Worm (Caenorhabditis elegans): Measurements from ENCODE around the gene unc-116.

The unc-116 gene

DNA sequence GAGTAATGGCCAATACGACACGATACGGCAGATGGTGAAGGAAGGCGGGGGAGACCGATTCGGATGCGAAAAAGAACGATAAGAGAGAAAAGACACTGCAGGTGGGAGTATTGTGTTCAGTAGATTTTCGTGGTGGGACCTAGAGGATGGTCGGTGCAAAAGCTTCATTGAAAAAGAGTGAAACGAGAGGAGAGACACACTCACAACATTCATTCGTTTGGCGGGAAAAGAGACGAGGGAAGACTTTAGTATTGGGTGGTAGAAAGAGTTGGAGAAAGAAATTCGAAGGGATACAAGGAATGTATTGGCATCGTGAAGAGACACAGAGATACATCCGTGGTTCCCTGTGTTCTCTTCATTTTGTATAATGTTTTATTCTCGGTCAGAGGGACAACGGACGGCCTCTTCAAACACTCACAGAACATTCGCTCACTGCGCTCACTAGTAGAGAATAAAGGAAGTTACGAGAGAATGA, 1.5 kb upstream of the unc-116 start (continued):
- no peak for TF ChIP-seq ztf-6 (GFP tag; IDR thresholded peaks at IDR 0.05)
- no peak for TF ChIP-seq atf-7 (tag; optimal IDR thresholded peaks at IDR 0.05)
- no peak for TF ChIP-seq F23B12.7 (tag; optimal IDR thresholded peaks at IDR 0.05; ENCODE audit: insufficient read depth)
- TF ChIP-seq ceh-58 (GFP tag; IDR thresholded peaks at IDR 0.05) = no peak
- peak; percentile 79 for TF ChIP-seq attf-5 (GFP tag; optimal IDR thresholded peaks at IDR 0.05)
- TF ChIP-seq lsy-27 (tag; optimal IDR thresholded peaks at IDR 0.05; ENCODE audit: borderline replicate concordance, insufficient read depth) = no peak
- no peak for TF ChIP-seq ztf-28 (GFP tag; IDR thresholded peaks at IDR 0.05)
- no peak for TF ChIP-seq cebp-2 (GFP tag; IDR thresholded peaks at IDR 0.05)
- no peak for TF ChIP-seq rpc-1 (optimal IDR thresholded peaks at IDR 0.05)
- no peak for TF ChIP-seq rpc-1 (tag; optimal IDR thresholded peaks at IDR 0.05)
- TF ChIP-seq K11D2.4 (GFP tag; IDR thresholded peaks at IDR 0.05) = no peak
- TF ChIP-seq hmg-1.2 (GFP tag; IDR thresholded peaks at IDR 0.05) = peak; percentile 80; the same call in 1 of the 2 replicates
- TF ChIP-seq B0336.3 (GFP tag; IDR thresholded peaks at IDR 0.05) = peak; percentile 62; the same call in 1 of the 2 replicates
- TF ChIP-seq zfh-2 (GFP tag; conservative IDR thresholded peaks at IDR 0.05) = peak; percentile 43; the same call in 1 of the 2 replicates
- no peak for TF ChIP-seq Y53F4B.3 (GFP tag; IDR thresholded peaks at IDR 0.05)
- no peak for TF ChIP-seq nhr-90 (tag; optimal IDR thresholded peaks at IDR 0.05)
- TF ChIP-seq egl-18 (GFP tag; IDR thresholded peaks at IDR 0.05) = no peak
- TF ChIP-seq ama-1 (optimal IDR thresholded peaks at IDR 0.05) = peak; percentile 32
- TF ChIP-seq ama-1 (GFP tag; optimal IDR thresholded peaks at IDR 0.05) = no peak
- TF ChIP-seq ccch-3 (GFP tag; optimal IDR thresholded peaks at IDR 0.05) = no peak
- peak in 1 of 2 experiments; percentile 44 for TF ChIP-seq let-607 (tag; optimal IDR thresholded peaks at IDR 0.05)
- TF ChIP-seq ztf-22 (GFP tag; optimal IDR thresholded peaks at IDR 0.05) = no peak
- no peak for TF ChIP-seq fkh-3 (tag; optimal IDR thresholded peaks at IDR 0.05)
- TF ChIP-seq bed-2 (GFP tag; IDR thresholded peaks at IDR 0.05) = no peak
- TF ChIP-seq athp-1 (tag; optimal IDR thresholded peaks at IDR 0.05) = no peak
- TF ChIP-seq ceh-40 (GFP tag; IDR thresholded peaks at IDR 0.05) = no peak
- TF ChIP-seq hlh-12 (tag; optimal IDR thresholded peaks at IDR 0.05) = no peak
- no peak for TF ChIP-seq lin-54 (GFP tag; optimal IDR thresholded peaks at IDR 0.05)
- no peak for TF ChIP-seq nfya-2 (GFP tag; IDR thresholded peaks at IDR 0.05)
- TF ChIP-seq egrh-3 (GFP tag; IDR thresholded peaks at IDR 0.05) = 0 out of 2 replicates have a peak, but pooled peaks have one; percentile 16
- TF ChIP-seq nhr-179 (tag; optimal IDR thresholded peaks at IDR 0.05) = no peak
- TF ChIP-seq F55B11.4 (tag; optimal IDR thresholded peaks at IDR 0.05; ENCODE audit: borderline replicate concordance, insufficient read depth) = no peak
- no peak for TF ChIP-seq lir-1 (GFP tag; conservative IDR thresholded peaks at IDR 0.05)
- no peak for TF ChIP-seq F52B5.7 (tag; optimal IDR thresholded peaks at IDR 0.05)
- TF ChIP-seq ceh-100 (GFP tag; IDR thresholded peaks at IDR 0.05) = no peak
- peak; percentile 59 for TF ChIP-seq dox-1 (GFP tag; IDR thresholded peaks at IDR 0.05)
- no peak for TF ChIP-seq mes-4 (tag; optimal IDR thresholded peaks at IDR 0.05)
- peak in 1 of 3 experiments; percentile 50 for TF ChIP-seq lin-35 (GFP tag; optimal IDR thresholded peaks at IDR 0.05)
- TF ChIP-seq akir-1 (GFP tag; optimal IDR thresholded peaks at IDR 0.05) = no peak
- TF ChIP-seq snpc-4 (GFP tag; optimal IDR thresholded peaks at IDR 0.05) = no peak
- peak in 3 of 4 experiments; percentile 5 to 46 (median 39) for TF ChIP-seq snpc-4 (tag; optimal IDR thresholded peaks at IDR 0.05)
- TF ChIP-seq nhr-80 (tag; optimal IDR thresholded peaks at IDR 0.05) = peak; percentile 78
- peak; percentile 26 for TF ChIP-seq snpc-3.4 (tag; optimal IDR thresholded peaks at IDR 0.05)
- TF ChIP-seq bed-1 (GFP tag; IDR thresholded peaks at IDR 0.05) = no peak
- peak; percentile 22; the same call in 1 of the 2 replicates for TF ChIP-seq F33H1.4 (GFP tag; IDR thresholded peaks at IDR 0.05)
- no peak for TF ChIP-seq rec-8 (tag; optimal IDR thresholded peaks at IDR 0.05)
- no peak for TF ChIP-seq sdz-38 (tag; optimal IDR thresholded peaks at IDR 0.05)
- TF ChIP-seq let-526 (GFP tag; IDR thresholded peaks at IDR 0.05) = no peak
- TF ChIP-seq hmg-20 (GFP tag; IDR thresholded peaks at IDR 0.05) = no peak
